Worm (Caenorhabditis elegans) whole organism, L4/young adult: Measurements from ENCODE around the gene C17C3.5.
"Not testable (repeated sequence)": the region's sequence is repeated elsewhere in the genome, so short reads cannot be mapped to it uniquely, and the experiment has no call there.

ENCODE experiments used
- W03F9.2 ChIP-seq: fragments of 150-350 bp; optimal IDR thresholded peaks from 2 replicates; lab custom pipeline; 2014; ENCODE audit warnings: missing biosample characterization, missing genetic modification characterization
- dao-5 ChIP-seq: sonication (generic microtip); optimal IDR thresholded peaks from 2 replicates; lab custom pipeline; 2016; ENCODE audit warnings: missing genotype, missing genetic modification characterization, moderate library complexity, missing compliant biosample characterization
- him-1 ChIP-seq: sonication (generic microtip); optimal IDR thresholded peaks from 2 replicates; lab custom pipeline; 2016; ENCODE audit warnings: missing genotype, missing genetic modification reagents, missing genetic modification characterization, missing compliant biosample characterization

- not testable (repeated sequence) for TF ChIP-seq dao-5, him-1, W03F9.2 (tag; lab: Kevin White, UChicago)
Measured at ce11 chrII:5534939-5535338, 16.7 kb upstream of the C17C3.5 start, which contains the start of gene hlh-25.
